Fruit fly (Drosophila melanogaster): Measurements from ENCODE around the gene CG33223.

CG33223 gene

DNA sequence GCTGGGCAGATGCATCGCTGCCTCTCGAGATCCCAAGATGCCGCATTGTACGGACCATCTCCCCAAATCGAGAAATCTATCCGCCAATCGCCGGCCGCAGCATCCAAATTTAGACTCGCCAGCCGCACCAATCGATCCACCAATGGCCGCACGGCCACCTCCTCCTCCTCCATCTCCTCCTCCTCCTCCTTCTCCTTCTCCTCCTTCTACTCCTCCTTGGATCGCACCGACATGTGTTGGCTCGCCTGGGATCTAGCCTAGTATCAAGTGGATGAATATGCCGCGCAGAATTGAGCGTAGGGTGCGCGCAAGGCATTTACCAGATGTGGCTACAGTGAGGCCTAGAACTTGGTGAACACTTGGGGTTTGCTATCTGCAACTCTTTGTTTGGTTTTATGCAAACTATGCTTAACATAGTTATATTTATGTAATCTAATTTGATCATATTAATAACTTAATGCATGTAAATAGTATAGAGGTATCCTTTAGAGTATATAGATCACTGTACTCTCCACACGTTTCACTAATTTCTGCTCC lies 28.6 kb downstream of the CG33223 start, which contains the start of gene org-1 (continued):
- TF ChIP-seq Aef1 (GFP tag; IDR thresholded peaks at IDR 0.05) (peak; percentile 97), al (GFP tag; IDR thresholded peaks at IDR 0.05) (peak; percentile 92), Max (GFP tag; optimal IDR thresholded peaks at IDR 0.05) (peak; percentile 80), Chrac-16 (GFP tag; optimal IDR thresholded peaks at IDR 0.05) (peak; percentile 96), CG6854 (GFP tag; optimal IDR thresholded peaks at IDR 0.05) (peak; percentile 82), Doc2 (GFP tag; IDR thresholded peaks at IDR 0.05) (peak; percentile 86), CG3407 (GFP tag; optimal IDR thresholded peaks at IDR 0.05) (peak; percentile 93), Hsf (GFP tag; optimal IDR thresholded peaks at IDR 0.05) (peak; percentile 91), CG4424 (GFP tag; optimal IDR thresholded peaks at IDR 0.05) (peak; percentile 97), cas (GFP tag; IDR thresholded peaks at IDR 0.05) (peak; percentile 92), CG6813 (GFP tag; optimal IDR thresholded peaks at IDR 0.05) (peak; percentile 91), CG3065 (GFP tag; optimal IDR thresholded peaks at IDR 0.05) (peak; percentile 89), crc (GFP tag; optimal IDR thresholded peaks at IDR 0.05) (peak; percentile 60), nmo (GFP tag; optimal IDR thresholded peaks at IDR 0.05) (peak; percentile 97), ERR (GFP tag; optimal IDR thresholded peaks at IDR 0.05) (peak; percentile 58)

DNA sequence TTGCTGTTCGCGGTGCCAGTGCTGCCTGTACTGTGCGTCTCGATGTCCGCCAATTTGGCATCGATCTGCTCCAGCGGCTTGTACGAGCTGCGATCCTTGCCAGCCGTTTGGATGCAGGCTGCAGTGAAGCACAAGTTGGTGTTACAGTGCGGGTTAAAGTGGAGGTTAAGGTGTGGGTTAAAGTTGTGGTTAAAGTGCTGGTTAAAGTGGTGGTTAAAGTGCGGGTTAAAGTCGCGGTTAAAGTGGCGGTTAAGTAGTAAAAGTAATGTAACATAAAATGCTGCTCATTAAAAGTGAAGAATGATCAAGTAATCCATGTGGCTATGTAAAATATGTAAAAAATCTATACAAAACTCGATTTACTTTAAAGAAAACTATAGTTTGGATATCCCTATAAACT lies 31.5 kb downstream of the CG33223 start:
- TF ChIP-seq Dad (GFP tag; optimal IDR thresholded peaks at IDR 0.05) (no peak), dmrt11E (tag; optimal IDR thresholded peaks at IDR 0.05) (no peak), CrebB (tag; optimal IDR thresholded peaks at IDR 0.05) (no peak), Ets65A (GFP tag) (no peak), hb (GFP tag; IDR thresholded peaks at IDR 0.05; ENCODE audit: partially characterized antibody) (peak; percentile 100), ind (GFP tag; optimal IDR thresholded peaks at IDR 0.05) (no peak), bbx (GFP tag; IDR thresholded peaks at IDR 0.05; ENCODE audit: partially characterized antibody) (peak; percentile 61; the same call in 1 of the 2 replicates), mld (GFP tag; IDR thresholded peaks at IDR 0.05; ENCODE audit: partially characterized antibody) (peak; percentile 100), CG7963 (GFP tag; IDR thresholded peaks at IDR 0.05; ENCODE audit: partially characterized antibody) (peak; percentile 100), GATAe (GFP tag; conservative IDR thresholded peaks at IDR 0.05) (no peak), CG42726 (GFP tag; IDR thresholded peaks at IDR 0.05; ENCODE audit: partially characterized antibody) (peak; percentile 71; the same call in 1 of the 2 replicates), CG43689 (GFP tag; IDR thresholded peaks at IDR 0.05) (no peak), CG14860 (GFP tag; IDR thresholded peaks at IDR 0.05; ENCODE audit: partially characterized antibody) (peak; percentile 100), Hr78 (GFP tag; optimal IDR thresholded peaks at IDR 0.05) (no peak), CG7987 (GFP tag; optimal IDR thresholded peaks at IDR 0.05) (no peak), CG7745 (tag; optimal IDR thresholded peaks at IDR 0.05) (no peak), Ada2b (GFP tag; IDR thresholded peaks at IDR 0.05) (no peak), mam (GFP tag; optimal IDR thresholded peaks at IDR 0.05) (no peak), toy (GFP tag; IDR thresholded peaks at IDR 0.05) (no peak), trem (tag; optimal IDR thresholded peaks at IDR 0.05) (no peak), lola (GFP tag; optimal IDR thresholded peaks at IDR 0.05) (no peak), CG5953 (GFP tag; IDR thresholded peaks at IDR 0.05) (no peak), Camta (GFP tag; optimal IDR thresholded peaks at IDR 0.05) (no peak), inv (GFP tag; IDR thresholded peaks at IDR 0.05; ENCODE audit: partially characterized antibody) (peak; percentile 82; the same call in 1 of the 2 replicates), Hey (tag; optimal IDR thresholded peaks at IDR 0.05) (no peak), sim (GFP tag; IDR thresholded peaks at IDR 0.05) (no peak), chinmo (GFP tag; IDR thresholded peaks at IDR 0.05; ENCODE audit: partially characterized antibody) (peak; percentile 100), CG11456 (GFP tag; IDR thresholded peaks at IDR 0.05) (no peak), CG30020 (tag; optimal IDR thresholded peaks at IDR 0.05) (no peak), PHDP (tag; optimal IDR thresholded peaks at IDR 0.05) (no peak), CG8765 (GFP tag; IDR thresholded peaks at IDR 0.05) (no peak), CG7271 (tag; optimal IDR thresholded peaks at IDR 0.05) (no peak), Med (GFP tag) (no peak), hbn (GFP tag; IDR thresholded peaks at IDR 0.05; ENCODE audit: partially characterized antibody) (peak; percentile 92)
